Worm (Caenorhabditis elegans) whole organism, early embryonic: ENCODE results near the gene bris-1.

ENCODE experiments used
- F13C5.2 ChIP-seq: sonication (generic microtip); optimal IDR thresholded peaks from 2 replicates; lab custom pipeline; 2017; ENCODE audit warnings: mild to moderate bottlenecking, missing genetic modification characterization, inconsistent platforms, missing compliant biosample characterization
- ama-1 ChIP-seq: fragments of 150-350 bp; optimal IDR thresholded peaks from 2 replicates; lab custom pipeline; 2014
- ceh-36 ChIP-seq: sonication (generic microtip); optimal IDR thresholded peaks from 2 replicates; lab custom pipeline; 2016; ENCODE audit warnings: missing genetic modification characterization, inconsistent platforms, missing compliant biosample characterization
- flt-1 ChIP-seq: fragments of 200-800 bp; sonication (Bioruptor generic); IDR thresholded peaks from 2 replicates; pipeline ENCODE4 v1.3.6; 2022; ENCODE audit warnings: missing genetic modification characterization, missing compliant biosample characterization
- hmbx-1 ChIP-seq: sonication (generic microtip); optimal IDR thresholded peaks from 2 replicates; lab custom pipeline; 2016; ENCODE audit warnings: mild to moderate bottlenecking, missing genetic modification characterization, missing compliant biosample characterization
- tra-4 ChIP-seq: sonication (generic microtip); optimal IDR thresholded peaks from 2 replicates; lab custom pipeline; 2017; ENCODE audit warnings: missing genetic modification characterization, missing compliant biosample characterization

DNA sequence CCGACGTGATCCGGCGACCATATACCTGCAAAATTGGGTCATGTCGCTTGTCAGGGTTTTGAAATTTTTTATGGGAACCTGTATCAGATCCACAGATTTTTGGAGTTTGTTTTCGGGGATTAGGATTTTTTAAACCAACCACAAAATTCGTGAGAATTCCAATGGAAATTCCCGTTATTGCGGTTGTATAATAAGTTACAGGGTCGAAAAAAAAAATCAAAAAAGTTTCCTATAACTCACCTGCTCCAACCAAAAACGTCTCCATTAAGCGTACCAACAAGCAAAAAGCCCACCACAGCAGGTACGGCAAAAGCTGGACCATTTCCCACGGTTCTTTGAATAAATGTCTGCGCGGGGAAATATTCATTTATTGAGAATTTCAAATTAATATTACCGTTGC lies 43.8 kb upstream of the bris-1 start:
- TF ChIP-seq F13C5.2 (tag; lab: Kevin White, UChicago): no peak
- no peak for TF ChIP-seq tra-4 (tag; lab: Kevin White, UChicago)
- no peak for TF ChIP-seq ama-1 (lab: Kevin White, UChicago)
- TF ChIP-seq hmbx-1 (tag; lab: Kevin White, UChicago): no peak
- no peak for TF ChIP-seq flt-1
- no peak for TF ChIP-seq ceh-36 (tag; lab: Kevin White, UChicago)
